Worm (Caenorhabditis elegans) whole organism, late embryonic: ENCODE measurements around the gene sre-5.

Experiments
- C08G9.2 ChIP-seq: sonication (generic microtip); optimal IDR thresholded peaks from 2 replicates; lab custom pipeline; 2016; ENCODE audit warnings: mild to moderate bottlenecking, missing genetic modification characterization, moderate library complexity, missing compliant biosample characterization
- C38D4.7 ChIP-seq: fragments of 200-800 bp; sonication (Bioruptor generic); optimal IDR thresholded peaks from 2 replicates; lab custom pipeline; 2018; ENCODE audit warnings: mild to moderate bottlenecking, missing genetic modification characterization, moderate library complexity, missing compliant biosample characterization
- K09A11.1 ChIP-seq: sonication (generic microtip); optimal IDR thresholded peaks from 2 replicates; lab custom pipeline; 2017; ENCODE audit warnings: antibody characterized with exemption, mild to moderate bottlenecking, missing genetic modification characterization, missing compliant biosample characterization; ENCODE audit not compliant: insufficient read depth
- T23F11.4 ChIP-seq: fragments of 200-800 bp; sonication (Bioruptor generic); optimal IDR thresholded peaks from 2 replicates; lab custom pipeline; 2018; ENCODE audit warnings: mild to moderate bottlenecking, missing genetic modification characterization, missing compliant biosample characterization
- Y22D7AL.16 ChIP-seq: sonication (generic microtip); optimal IDR thresholded peaks from 2 replicates; lab custom pipeline; 2016; ENCODE audit warnings: missing genetic modification characterization, missing compliant biosample characterization
- ahr-1 ChIP-seq: sonication (generic microtip); optimal IDR thresholded peaks from 2 replicates; lab custom pipeline; 2016; ENCODE audit warnings: missing genetic modification characterization, missing compliant biosample characterization
- ama-1 ChIP-seq: fragments of 150-350 bp; optimal IDR thresholded peaks from 2 replicates; lab custom pipeline; 2014
- ceh-19 ChIP-seq: fragments of 200-800 bp; sonication (Bioruptor generic); optimal IDR thresholded peaks from 2 replicates; lab custom pipeline; 2018; ENCODE audit warnings: mild to moderate bottlenecking, missing genetic modification characterization, missing compliant biosample characterization
- ceh-24 ChIP-seq: sonication (generic microtip); optimal IDR thresholded peaks from 2 replicates; lab custom pipeline; 2016; ENCODE audit warnings: mild to moderate bottlenecking, missing genetic modification characterization, missing compliant biosample characterization
- ceh-30 ChIP-seq: fragments of 150-350 bp; optimal IDR thresholded peaks from 2 replicates; lab custom pipeline; 2014; ENCODE audit warnings: missing biosample characterization, missing genetic modification characterization
- ceh-31 ChIP-seq: sonication (generic microtip); optimal IDR thresholded peaks from 2 replicates; lab custom pipeline; 2016; ENCODE audit warnings: missing genetic modification characterization, missing compliant biosample characterization
- ceh-34 ChIP-seq: sonication (generic microtip); optimal IDR thresholded peaks from 2 replicates; lab custom pipeline; 2016; ENCODE audit warnings: mild to moderate bottlenecking, missing genetic modification characterization, missing compliant biosample characterization
- ceh-45 ChIP-seq: fragments of 200-800 bp; sonication (Bioruptor generic); IDR thresholded peaks from 2 replicates; pipeline ENCODE4 v1.3.6; 2022; ENCODE audit warnings: missing genetic modification reagents, missing genetic modification characterization, missing compliant biosample characterization
- elt-2 ChIP-seq: sonication (generic microtip); optimal IDR thresholded peaks from 2 replicates; lab custom pipeline; 2016; ENCODE audit warnings: missing genetic modification reagents, missing genetic modification characterization, missing compliant biosample characterization
- fkh-6 ChIP-seq: sonication (generic microtip); optimal IDR thresholded peaks from 2 replicates; lab custom pipeline; 2016; ENCODE audit warnings: missing genetic modification characterization, missing compliant biosample characterization
- hlh-13 ChIP-seq: fragments of 200-800 bp; sonication (Bioruptor generic); optimal IDR thresholded peaks from 2 replicates; lab custom pipeline; 2018; ENCODE audit warnings: mild to moderate bottlenecking, missing genetic modification characterization, missing compliant biosample characterization
- hlh-15 ChIP-seq: sonication (generic microtip); optimal IDR thresholded peaks from 2 replicates; lab custom pipeline; 2016; ENCODE audit warnings: missing genetic modification characterization, missing compliant biosample characterization
- hlh-30 ChIP-seq: sonication (generic microtip); optimal IDR thresholded peaks from 2 replicates; lab custom pipeline; 2017; ENCODE audit warnings: antibody characterized with exemption, missing genetic modification characterization, missing compliant biosample characterization; ENCODE audit not compliant: insufficient read depth
- hlh-6 ChIP-seq: sonication (generic microtip); optimal IDR thresholded peaks from 2 replicates; lab custom pipeline; 2016; ENCODE audit warnings: missing genotype, missing genetic modification characterization, missing compliant biosample characterization
- lim-6 ChIP-seq: sonication (generic microtip); optimal IDR thresholded peaks from 2 replicates; lab custom pipeline; 2016; ENCODE audit warnings: missing genetic modification characterization, missing compliant biosample characterization
- lin-11 ChIP-seq: fragments of 200-800 bp; sonication (Bioruptor generic); optimal IDR thresholded peaks from 2 replicates; lab custom pipeline; 2018; ENCODE audit warnings: mild to moderate bottlenecking, missing genetic modification characterization, missing compliant biosample characterization
- mec-3 ChIP-seq: sonication (generic microtip); optimal IDR thresholded peaks from 2 replicates; lab custom pipeline; 2016; ENCODE audit warnings: borderline replicate concordance, missing genetic modification characterization, missing compliant biosample characterization
- odd-2 ChIP-seq: sonication (generic microtip); optimal IDR thresholded peaks from 2 replicates; lab custom pipeline; 2017; ENCODE audit warnings: antibody characterized with exemption, mild to moderate bottlenecking, missing genetic modification characterization, missing compliant biosample characterization
- pat-9 ChIP-seq: fragments of 200-800 bp; sonication (Bioruptor generic); optimal IDR thresholded peaks from 2 replicates; lab custom pipeline; 2018; ENCODE audit warnings: mild to moderate bottlenecking, missing genetic modification characterization, moderate library complexity, missing compliant biosample characterization
- pax-1 ChIP-seq: fragments of 150-350 bp; optimal IDR thresholded peaks from 2 replicates; lab custom pipeline; 2014; ENCODE audit warnings: missing biosample characterization, missing genetic modification characterization
- pha-2 ChIP-seq: sonication (generic microtip); optimal IDR thresholded peaks from 2 replicates; lab custom pipeline; 2017; ENCODE audit warnings: mild to moderate bottlenecking, missing genetic modification characterization, missing compliant biosample characterization
- pqm-1 ChIP-seq: sonication (generic microtip); optimal IDR thresholded peaks from 2 replicates; lab custom pipeline; 2016; ENCODE audit warnings: missing genetic modification characterization, missing compliant biosample characterization
- pros-1 ChIP-seq: fragments of 150-350 bp; optimal IDR thresholded peaks from 2 replicates; lab custom pipeline; 2014; ENCODE audit warnings: missing biosample characterization, missing genetic modification reagents, missing genetic modification characterization
- ref-2 ChIP-seq: sonication (generic microtip); optimal IDR thresholded peaks from 2 replicates; lab custom pipeline; 2016; ENCODE audit warnings: missing genetic modification characterization, missing compliant biosample characterization
- rnt-1 ChIP-seq: sonication (generic microtip); optimal IDR thresholded peaks from 2 replicates; lab custom pipeline; 2016; ENCODE audit warnings: missing genetic modification characterization, missing compliant biosample characterization
- syd-9 ChIP-seq: sonication (generic microtip); optimal IDR thresholded peaks from 2 replicates; lab custom pipeline; 2016; ENCODE audit warnings: mild to moderate bottlenecking, missing genetic modification characterization, moderate library complexity, missing compliant biosample characterization
- tbx-7 ChIP-seq: sonication (generic microtip); optimal IDR thresholded peaks from 2 replicates; lab custom pipeline; 2016; ENCODE audit warnings: missing genotype, missing genetic modification characterization, missing compliant biosample characterization
- unc-42 ChIP-seq: sonication (generic microtip); optimal IDR thresholded peaks from 2 replicates; lab custom pipeline; 2016; ENCODE audit warnings: missing genotype, missing genetic modification characterization, missing compliant biosample characterization
- unc-55 ChIP-seq: sonication (generic microtip); optimal IDR thresholded peaks from 2 replicates; lab custom pipeline; 2017; ENCODE audit warnings: missing biosample characterization, missing genetic modification reagents, missing genetic modification characterization
- unc-86 ChIP-seq: sonication (generic microtip); optimal IDR thresholded peaks from 2 replicates; lab custom pipeline; 2016; ENCODE audit warnings: missing genetic modification characterization, missing compliant biosample characterization
- ztf-16 ChIP-seq: sonication (generic microtip); optimal IDR thresholded peaks from 2 replicates; lab custom pipeline; 2017; ENCODE audit warnings: missing genetic modification characterization, missing compliant biosample characterization

The sre-5 gene

ce11 chrIV:3552933-3553332 is 12.1 kb upstream of the sre-5 start:
- TF ChIP-seq ceh-34 (tag; lab: Kevin White, UChicago) (no peak), C08G9.2 (tag; lab: Kevin White, UChicago) (no peak)

- TF ChIP-seq ceh-45 (no peak), ceh-30 (tag; lab: Kevin White, UChicago) (no peak), unc-86 (tag; lab: Kevin White, UChicago) (no peak), T23F11.4 (GFP tag; lab: Kevin White, UChicago) (no peak), unc-42 (tag; lab: Kevin White, UChicago) (no peak), unc-55 (no peak), ahr-1 (tag; lab: Kevin White, UChicago) (no peak), pat-9 (tag; lab: Kevin White, UChicago) (no peak), mec-3 (tag; lab: Kevin White, UChicago) (no peak), odd-2 (tag; lab: Kevin White, UChicago) (no peak), elt-2 (tag; lab: Kevin White, UChicago) (no peak), K09A11.1 (tag; lab: Kevin White, UChicago) (no peak), hlh-6 (tag; lab: Kevin White, UChicago) (no peak), ceh-31 (tag; lab: Kevin White, UChicago) (no peak), pros-1 (tag; lab: Kevin White, UChicago) (no peak), pha-2 (tag; lab: Kevin White, UChicago) (no peak)
Observed at ce11 chrIV:3557331-3557730, 7.7 kb upstream of the sre-5 start, which contains the start of gene osm-9. Gene osm-9 (minus strand): TSS chrIV:3557431.

- TF ChIP-seq mec-3 (tag; lab: Kevin White, UChicago), result no peak
- no peak for TF ChIP-seq pqm-1 (tag; lab: Kevin White, UChicago)
- TF ChIP-seq ceh-24 (tag; lab: Kevin White, UChicago), result no peak
- TF ChIP-seq T23F11.4 (GFP tag; lab: Kevin White, UChicago), result no peak
- no peak for TF ChIP-seq ceh-30 (tag; lab: Kevin White, UChicago)
- no peak for TF ChIP-seq tbx-7 (tag; lab: Kevin White, UChicago)
- no peak for TF ChIP-seq C38D4.7 (GFP tag; lab: Kevin White, UChicago)
- no peak for TF ChIP-seq ama-1 (lab: Kevin White, UChicago)
- no peak for TF ChIP-seq Y22D7AL.16 (tag; lab: Kevin White, UChicago)
- TF ChIP-seq lin-11 (tag; lab: Kevin White, UChicago), result no peak
- no peak for TF ChIP-seq pha-2 (tag; lab: Kevin White, UChicago)
- TF ChIP-seq pat-9 (tag; lab: Kevin White, UChicago), result no peak
- TF ChIP-seq K09A11.1 (tag; lab: Kevin White, UChicago), result no peak
- TF ChIP-seq hlh-15 (tag; lab: Kevin White, UChicago), result no peak
- TF ChIP-seq hlh-30 (tag; lab: Kevin White, UChicago), result no peak
- no peak for TF ChIP-seq syd-9
- no peak for TF ChIP-seq ztf-16 (tag; lab: Kevin White, UChicago)
- no peak for TF ChIP-seq lim-6 (tag; lab: Kevin White, UChicago)
Observed at ce11 chrIV:3559201-3559600, 5.8 kb upstream of the sre-5 start.

ce11 chrIV:3568608-3569007 is 3.6 kb downstream of the sre-5 start, which contains the start of gene otpl-1:
Gene otpl-1 (plus strand): TSS chrIV:3568979.
- no peak for TF ChIP-seq fkh-6 (tag; lab: Kevin White, UChicago)
- no peak for TF ChIP-seq ztf-16 (tag; lab: Kevin White, UChicago)
- TF ChIP-seq ama-1 (lab: Kevin White, UChicago), result no peak
- no peak for TF ChIP-seq ceh-34 (tag; lab: Kevin White, UChicago)
- no peak for TF ChIP-seq ref-2 (tag; lab: Kevin White, UChicago)
- TF ChIP-seq pros-1 (tag; lab: Kevin White, UChicago), result no peak
- no peak for TF ChIP-seq mec-3 (tag; lab: Kevin White, UChicago)
- TF ChIP-seq ceh-19 (GFP tag; lab: Kevin White, UChicago), result no peak
- TF ChIP-seq hlh-13 (GFP tag; lab: Kevin White, UChicago), result no peak
- no peak for TF ChIP-seq rnt-1 (tag; lab: Kevin White, UChicago)
- no peak for TF ChIP-seq pax-1
- TF ChIP-seq lin-11 (tag; lab: Kevin White, UChicago), result no peak
